Fruit fly (Drosophila melanogaster) whole organism, embryonic: ENCODE data around the gene CG7781.

Source experiments
- CG10321 ChIP-seq: fragments of 200-800 bp; sonication (Bioruptor generic); IDR thresholded peaks from 2 replicates; pipeline ENCODE4 v1.3.6; 2022; ENCODE audit warnings: missing biosample characterization, missing genetic modification characterization
- CG10654 ChIP-seq: fragments of 200-800 bp; sonication (Bioruptor generic); optimal IDR thresholded peaks from 2 replicates; lab custom pipeline; 2016; ENCODE audit warnings: missing biosample characterization, missing genetic modification characterization
- CG12391 ChIP-seq: fragments of 200-800 bp; sonication (Bioruptor generic); optimal IDR thresholded peaks from 3 replicates; lab custom pipeline; 2018; ENCODE audit warnings: missing biosample characterization, mild to moderate bottlenecking, missing genetic modification characterization, moderate library complexity
- CG15269 ChIP-seq: fragments of 200-800 bp; sonication (Bioruptor generic); optimal IDR thresholded peaks from 2 replicates; lab custom pipeline; 2018; ENCODE audit warnings: missing biosample characterization, mild to moderate bottlenecking, missing genetic modification characterization, moderate library complexity
- CG15696 ChIP-seq: fragments of 200-800 bp; sonication (Bioruptor generic); optimal IDR thresholded peaks from 2 replicates; lab custom pipeline; 2019; ENCODE audit warnings: missing biosample characterization, mild to moderate bottlenecking, missing genetic modification characterization, moderate library complexity
- CG17385 ChIP-seq: fragments of 200-800 bp; sonication (Bioruptor generic); optimal IDR thresholded peaks from 3 replicates; lab custom pipeline; 2018; ENCODE audit warnings: missing biosample characterization, mild to moderate bottlenecking, missing genetic modification characterization
- CG17568 ChIP-seq: fragments of 200-800 bp; sonication (Bioruptor generic); optimal IDR thresholded peaks from 2 replicates; lab custom pipeline; 2018; ENCODE audit warnings: missing biosample characterization, mild to moderate bottlenecking, missing genetic modification characterization, moderate library complexity
- CG30020 ChIP-seq: fragments of 200-800 bp; optimal IDR thresholded peaks from 2 replicates; lab custom pipeline; 2019; ENCODE audit warnings: missing biosample characterization, mild to moderate bottlenecking, missing genetic modification characterization, moderate library complexity
- CG3407 ChIP-seq: fragments of 200-800 bp; sonication (Bioruptor generic); optimal IDR thresholded peaks from 2 replicates; lab custom pipeline; 2018; ENCODE audit warnings: missing biosample characterization, mild to moderate bottlenecking, missing genetic modification characterization
- CG34224 ChIP-seq: fragments of 200-800 bp; sonication (Bioruptor generic); IDR thresholded peaks from 3 replicates; pipeline ENCODE4 v1.3.6; 2022; ENCODE audit warnings: missing biosample characterization, missing genetic modification characterization; ENCODE audit not compliant: partially characterized antibody
- CG34376 ChIP-seq: fragments of 200-800 bp; sonication (Bioruptor generic); optimal IDR thresholded peaks from 2 replicates; lab custom pipeline; 2018; ENCODE audit warnings: missing biosample characterization, mild to moderate bottlenecking, missing genetic modification characterization
- CG4282 ChIP-seq: fragments of 200-800 bp; sonication (Bioruptor generic); optimal IDR thresholded peaks from 2 replicates; lab custom pipeline; 2016; ENCODE audit warnings: missing biosample characterization, missing genetic modification characterization
- CG7372 ChIP-seq: fragments of 200-800 bp; sonication (Bioruptor generic); IDR thresholded peaks from 2 replicates; pipeline ENCODE4 v1.3.6; 2022; ENCODE audit warnings: missing biosample characterization, missing genetic modification characterization
- CG8290 ChIP-seq, 3 experiments: fragments of 200-800 bp; sonication (Bioruptor generic); optimal IDR thresholded peaks; 2 replicates each; lab custom pipeline; 2016 to 2019; ENCODE audit warnings: missing biosample characterization in 3 of 3, missing genetic modification characterization in 3 of 3, mild to moderate bottlenecking in 2 of 3, moderate library complexity in 1 of 3
- CG8388 ChIP-seq: fragments of 200-800 bp; sonication (Bioruptor generic); optimal IDR thresholded peaks from 2 replicates; lab custom pipeline; 2019; ENCODE audit warnings: missing biosample characterization, mild to moderate bottlenecking, missing genetic modification characterization, moderate library complexity
- CHES-1-like ChIP-seq: fragments of 200-800 bp; sonication (Bioruptor generic); optimal IDR thresholded peaks from 2 replicates; lab custom pipeline; 2016; ENCODE audit warnings: missing biosample characterization, missing genetic modification characterization
- Camta ChIP-seq: fragments of 200-800 bp; sonication (Bioruptor generic); optimal IDR thresholded peaks from 2 replicates; lab custom pipeline; 2016; ENCODE audit warnings: missing biosample characterization, missing genetic modification characterization
- Chrac-16 ChIP-seq: fragments of 200-800 bp; sonication (Bioruptor generic); optimal IDR thresholded peaks from 3 replicates; lab custom pipeline; 2016; ENCODE audit warnings: missing biosample characterization, missing genetic modification characterization
- CrebB ChIP-seq: fragments of 200-800 bp; sonication (Bioruptor generic); optimal IDR thresholded peaks from 3 replicates; lab custom pipeline; 2018; ENCODE audit warnings: missing biosample characterization, mild to moderate bottlenecking, missing genetic modification characterization
- D19B ChIP-seq: fragments of 200-800 bp; sonication (Bioruptor generic); optimal IDR thresholded peaks from 2 replicates; lab custom pipeline; 2017; ENCODE audit warnings: missing biosample characterization, mild to moderate bottlenecking, missing genetic modification characterization
- Deaf1 ChIP-seq: fragments of 200-800 bp; optimal IDR thresholded peaks from 3 replicates; lab custom pipeline; 2019; ENCODE audit warnings: missing biosample characterization, mild to moderate bottlenecking, missing genetic modification characterization, moderate library complexity
- Doc2 ChIP-seq: fragments of 200-800 bp; sonication (Bioruptor generic); IDR thresholded peaks from 2 replicates; pipeline ENCODE4 v1.3.6; 2022; ENCODE audit warnings: missing biosample characterization, missing genetic modification characterization
- Ets65A ChIP-seq: fragments of 200-800 bp; sonication (Bioruptor generic); peaks from one replicate; lab custom pipeline; 2016; ENCODE audit warnings: missing biosample characterization, missing genetic modification characterization
- Six4 ChIP-seq: fragments of 200-800 bp; sonication (Bioruptor generic); optimal IDR thresholded peaks from 2 replicates; lab custom pipeline; 2016; ENCODE audit warnings: missing biosample characterization, missing genetic modification characterization
- Ssrp ChIP-seq: fragments of 200-800 bp; sonication (Bioruptor generic); optimal IDR thresholded peaks from 2 replicates; lab custom pipeline; 2018; ENCODE audit warnings: missing biosample characterization, mild to moderate bottlenecking, missing genetic modification characterization, moderate library complexity
- ash1 ChIP-seq: fragments of 200-800 bp; sonication (Bioruptor generic); optimal IDR thresholded peaks from 2 replicates; lab custom pipeline; 2018; ENCODE audit warnings: missing biosample characterization, mild to moderate bottlenecking, missing genetic modification characterization
- ato ChIP-seq: fragments of 200-800 bp; sonication (Bioruptor generic); IDR thresholded peaks from 2 replicates; pipeline ENCODE4 v1.3.6; 2022; ENCODE audit warnings: missing biosample characterization, missing genetic modification characterization; ENCODE audit not compliant: partially characterized antibody
- az2 ChIP-seq: fragments of 200-800 bp; sonication (Bioruptor generic); optimal IDR thresholded peaks from 3 replicates; lab custom pipeline; 2016; ENCODE audit warnings: missing biosample characterization, missing genetic modification characterization
- bowl ChIP-seq: fragments of 200-800 bp; sonication (Bioruptor generic); IDR thresholded peaks from 2 replicates; pipeline ENCODE4 v1.3.6; 2022; ENCODE audit warnings: missing biosample characterization, missing genetic modification characterization
- cas ChIP-seq: fragments of 200-800 bp; sonication (Bioruptor generic); IDR thresholded peaks from 2 replicates; pipeline ENCODE4 v1.3.6; 2022; ENCODE audit warnings: missing biosample characterization, missing genetic modification characterization
- caup ChIP-seq: fragments of 200-800 bp; sonication (Bioruptor generic); optimal IDR thresholded peaks from 3 replicates; lab custom pipeline; 2017; ENCODE audit warnings: missing biosample characterization, mild to moderate bottlenecking, missing genetic modification characterization, moderate library complexity; ENCODE audit not compliant: severe bottlenecking
- chif ChIP-seq, 2 experiments: fragments of 200-800 bp; sonication (Bioruptor generic); optimal IDR thresholded peaks; 3 replicates each; lab custom pipeline; 2016; ENCODE audit warnings: missing biosample characterization in 2 of 2, missing genetic modification characterization in 2 of 2
- dati ChIP-seq: fragments of 200-800 bp; sonication (Bioruptor generic); IDR thresholded peaks from 2 replicates; pipeline ENCODE4 v1.3.6; 2022; ENCODE audit warnings: missing biosample characterization, missing genetic modification characterization
- grau ChIP-seq: fragments of 200-800 bp; optimal IDR thresholded peaks from 3 replicates; lab custom pipeline; 2019; ENCODE audit warnings: missing biosample characterization, mild to moderate bottlenecking, missing genetic modification characterization, moderate library complexity
- hkb ChIP-seq, 2 experiments: fragments of 200-800 bp in 1 of 2; fragments of >200 bp in 1 of 2; sonication (Bioruptor generic) in 1 of 2; IDR thresholded peaks in 1 of 2; optimal IDR thresholded peaks in 1 of 2; 2 replicates each; pipeline versions ENCODE4 v1.3.6 to Lab custom; 2017 to 2022; ENCODE audit warnings: missing biosample characterization in 1 of 2, missing genetic modification characterization in 1 of 2
- knrl ChIP-seq: fragments of 200-800 bp; sonication (Bioruptor generic); IDR thresholded peaks from 3 replicates; pipeline ENCODE4 v1.3.6; 2022; ENCODE audit warnings: missing biosample characterization, missing genetic modification characterization; ENCODE audit not compliant: partially characterized antibody
- luna ChIP-seq: fragments of 200-800 bp; sonication (Bioruptor generic); optimal IDR thresholded peaks from 2 replicates; lab custom pipeline; 2016; ENCODE audit warnings: missing biosample characterization, missing genetic modification characterization
- mam ChIP-seq: fragments of 200-800 bp; sonication (Bioruptor generic); optimal IDR thresholded peaks from 3 replicates; lab custom pipeline; 2016; ENCODE audit warnings: missing biosample characterization, missing genetic modification characterization
- nom ChIP-seq: fragments of 200-800 bp; sonication (Bioruptor generic); optimal IDR thresholded peaks from 2 replicates; lab custom pipeline; 2017; ENCODE audit warnings: missing biosample characterization, missing genetic modification characterization, mild to moderate bottlenecking, moderate library complexity, missing genetic modification reagents
- onecut ChIP-seq: fragments of 200-800 bp; sonication (Bioruptor generic); IDR thresholded peaks from 2 replicates; pipeline ENCODE4 v1.3.6; 2022; ENCODE audit warnings: missing biosample characterization, missing genetic modification characterization
- peb ChIP-seq: fragments of 200-800 bp; sonication (Bioruptor generic); IDR thresholded peaks from 2 replicates; pipeline ENCODE4 v1.3.6; 2022; ENCODE audit warnings: missing biosample characterization, missing genetic modification characterization
- repo ChIP-seq: fragments of 200-800 bp; sonication (Bioruptor generic); optimal IDR thresholded peaks from 2 replicates; lab custom pipeline; 2016; ENCODE audit warnings: missing biosample characterization, missing genetic modification characterization
- sna ChIP-seq: fragments of 200-800 bp; sonication (Bioruptor generic); IDR thresholded peaks from 2 replicates; pipeline ENCODE4 v1.3.6; 2022; ENCODE audit warnings: missing biosample characterization, missing genetic modification characterization; ENCODE audit not compliant: partially characterized antibody
- tll ChIP-seq, 2 experiments: fragments of 200-800 bp in 1 of 2; fragments of >200 bp in 1 of 2; sonication (Bioruptor generic) in 1 of 2; optimal IDR thresholded peaks; 2 replicates each; lab custom pipeline; 2017 to 2019; ENCODE audit warnings: missing biosample characterization in 2 of 2, missing genetic modification characterization in 2 of 2, mild to moderate bottlenecking in 1 of 2, moderate library complexity in 1 of 2
- trem ChIP-seq: fragments of 200-800 bp; optimal IDR thresholded peaks from 3 replicates; lab custom pipeline; 2019; ENCODE audit warnings: missing biosample characterization, mild to moderate bottlenecking, missing genetic modification characterization, moderate library complexity
- usp ChIP-seq: fragments of >200 bp; optimal IDR thresholded peaks from 2 replicates; lab custom pipeline; 2017; ENCODE audit warnings: missing biosample characterization, missing genetic modification characterization
- zf30C ChIP-seq: fragments of 200-800 bp; sonication (Bioruptor generic); optimal IDR thresholded peaks from 3 replicates; lab custom pipeline; 2018; ENCODE audit warnings: missing biosample characterization, mild to moderate bottlenecking, missing genetic modification characterization
- zfh1 ChIP-seq: fragments of 200-800 bp; sonication (Bioruptor generic); IDR thresholded peaks from 3 replicates; pipeline ENCODE4 v1.3.6; 2022; ENCODE audit warnings: missing biosample characterization, missing genetic modification characterization

The CG7781 gene

dm6 chr2L:8279400-8280065 is 45.7 kb downstream of the CG7781 start (continued):
- TF ChIP-seq CG7372 (0 out of 2 replicates have a peak, but pooled peaks have one; percentile 6), chif (GFP tag; optimal IDR thresholded peaks at IDR 0.05; lab: Kevin White, UChicago) (peak; percentile 45 to 78), repo (GFP tag; lab: Kevin White, UChicago) (peak; percentile 20), CG15696 (tag; lab: Kevin White, UChicago) (peak; percentile 86), CG17385 (GFP tag; lab: Kevin White, UChicago) (peak; percentile 44), caup (no peak), Camta (GFP tag; lab: Kevin White, UChicago) (peak; percentile 60), CG10321 (GFP tag; lab: Robert Waterston, UW) (no peak), CG8388 (GFP tag; lab: Kevin White, UChicago) (peak; percentile 77), luna (GFP tag; lab: Kevin White, UChicago) (no peak), CG34376 (GFP tag; lab: Kevin White, UChicago) (no peak), bowl (no peak), dati (peak; percentile 36; the same call in 1 of the 2 replicates), CG30020 (tag; lab: Kevin White, UChicago) (peak; percentile 20), usp (GFP tag; lab: Kevin White, UChicago) (no peak), CG3407 (GFP tag; lab: Kevin White, UChicago) (peak; percentile 55), Chrac-16 (GFP tag; lab: Kevin White, UChicago) (peak; percentile 73), Ssrp (tag; lab: Kevin White, UChicago) (peak; percentile 75), Doc2 (GFP tag; lab: Robert Waterston, UW) (no peak), trem (peak; percentile 82), D19B (no peak), zf30C (GFP tag; lab: Kevin White, UChicago) (peak; percentile 69), CG10654 (GFP tag; lab: Kevin White, UChicago) (no peak), knrl (no peak), CG17568 (GFP tag; lab: Kevin White, UChicago) (peak; percentile 28), CG34224 (GFP tag; lab: Robert Waterston, UW) (no peak), onecut (GFP tag; lab: Robert Waterston, UW) (peak; percentile 63), Ets65A (GFP tag; lab: Kevin White, UChicago) (peak; percentile 79), mam (peak; percentile 5), ash1 (GFP tag; lab: Kevin White, UChicago) (no peak), CHES-1-like (GFP tag; lab: Kevin White, UChicago) (peak; percentile 27), CG15269 (tag; lab: Kevin White, UChicago) (no peak), grau (tag; lab: Kevin White, UChicago) (peak; percentile 71), Six4 (GFP tag; lab: Kevin White, UChicago) (peak; percentile 60), CG8290 (GFP tag; optimal IDR thresholded peaks at IDR 0.05; lab: Kevin White, UChicago) (peak; percentile 64), CG8290 (tag; optimal IDR thresholded peaks at IDR 0.05; lab: Kevin White, UChicago) (no peak)
- TF ChIP-seq, all 482 proteins: peak for 248

DNA sequence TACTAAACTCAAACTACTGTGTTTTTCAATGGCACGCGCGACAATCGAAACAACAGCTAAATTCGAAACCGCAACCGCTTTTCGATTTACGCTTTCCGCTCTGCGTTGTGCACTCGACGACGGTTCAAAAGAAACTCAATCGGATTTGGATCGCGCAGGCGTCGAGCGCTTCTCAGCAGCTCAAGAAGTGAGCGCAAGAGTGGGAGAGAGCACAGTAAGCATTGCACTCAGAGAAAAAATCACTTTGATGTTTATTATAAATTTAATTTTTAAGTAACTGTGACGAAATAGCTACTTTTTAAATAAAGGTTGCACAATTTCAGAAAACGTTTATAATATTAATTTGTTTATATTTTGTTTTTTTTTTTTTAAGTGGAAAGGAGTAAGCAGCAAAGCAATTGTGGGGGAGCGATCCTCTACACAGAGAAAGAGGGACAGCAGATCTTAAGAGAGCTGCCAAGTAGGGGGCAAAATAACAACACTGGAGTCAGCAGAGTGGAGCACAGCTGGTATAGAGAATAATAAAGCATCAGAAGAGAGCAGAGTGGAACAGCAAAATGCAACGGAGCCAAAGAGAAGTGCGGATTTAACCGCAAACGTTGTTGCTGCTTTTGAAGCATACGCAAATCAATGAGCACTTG is 47.5 kb downstream of the CG7781 start:
- TF ChIP-seq az2 (GFP tag; lab: Kevin White, UChicago) (peak; percentile 99), zfh1 (GFP tag; lab: Robert Waterston, UW) (peak; percentile 99), hkb (optimal IDR thresholded peaks at IDR 0.05; lab: Kevin White, UChicago) (peak; percentile 63), hkb (GFP tag; IDR thresholded peaks at IDR 0.05; lab: Robert Waterston, UW) (peak; percentile 99), sna (GFP tag; lab: Robert Waterston, UW) (no peak), peb (GFP tag; lab: Robert Waterston, UW) (peak; percentile 98), CG12391 (tag; lab: Kevin White, UChicago) (peak; percentile 99), cas (GFP tag; lab: Robert Waterston, UW) (peak; percentile 93), Deaf1 (peak; percentile 78), CrebB (tag; lab: Kevin White, UChicago) (peak; percentile 96), tll (GFP tag; optimal IDR thresholded peaks at IDR 0.05; lab: Kevin White, UChicago) (peak in 1 of 2 experiments; percentile 18), CG10654 (GFP tag; lab: Kevin White, UChicago) (peak; percentile 97), ato (GFP tag; lab: Robert Waterston, UW) (no peak; the same call in 1 of the 2 replicates), nom (peak; percentile 97), CG4282 (GFP tag; lab: Kevin White, UChicago) (peak; percentile 24)
